Fruit fly (Drosophila melanogaster) whole organism, wandering third instar larva: ENCODE results near the gene Osbp.

Experiments
- Abd-B ChIP-seq: fragments of >200 bp; optimal IDR thresholded peaks from 2 replicates; lab custom pipeline; 2017; ENCODE audit warnings: missing biosample characterization, missing genetic modification characterization
- CG32264 ChIP-seq: fragments of 200-800 bp; sonication (Bioruptor generic); optimal IDR thresholded peaks from 2 replicates; lab custom pipeline; 2016; ENCODE audit warnings: missing biosample characterization, missing genetic modification characterization
- CG9705 ChIP-seq: fragments of 200-800 bp; sonication (Bioruptor generic); optimal IDR thresholded peaks from 2 replicates; lab custom pipeline; 2018; ENCODE audit warnings: missing biosample characterization, mild to moderate bottlenecking, missing genetic modification characterization
- CrebA ChIP-seq: fragments of 200-800 bp; sonication (Bioruptor generic); optimal IDR thresholded peaks from 2 replicates; lab custom pipeline; 2016; ENCODE audit warnings: missing biosample characterization, mild to moderate bottlenecking, missing genetic modification characterization, borderline replicate concordance
- Dfd ChIP-seq: fragments of >200 bp; optimal IDR thresholded peaks from 2 replicates; lab custom pipeline; 2017; ENCODE audit warnings: missing biosample characterization, missing genetic modification characterization
- Dif ChIP-seq: fragments of 200-275, 200-300 bp; sonication (Bioruptor generic); optimal IDR thresholded peaks from 2 replicates; lab custom pipeline; 2018; ENCODE audit warnings: missing biosample characterization, missing genetic modification characterization; ENCODE audit not compliant: partially characterized antibody
- GATAd ChIP-seq: sonication (Bioruptor generic); optimal IDR thresholded peaks from 2 replicates; lab custom pipeline; 2016; ENCODE audit warnings: missing biosample characterization, missing genetic modification characterization
- HLH106 ChIP-seq: fragments of 200-800 bp; optimal IDR thresholded peaks from 3 replicates; lab custom pipeline; 2019; ENCODE audit warnings: missing biosample characterization, mild to moderate bottlenecking, missing genetic modification characterization, moderate library complexity
- Hnf4 ChIP-seq: fragments of 200-800 bp; sonication (Bioruptor generic); optimal IDR thresholded peaks from 2 replicates; lab custom pipeline; 2016; ENCODE audit warnings: missing biosample characterization, mild to moderate bottlenecking, missing genetic modification characterization
- Hr78 ChIP-seq: fragments of >200 bp; optimal IDR thresholded peaks from 2 replicates; lab custom pipeline; 2017; ENCODE audit warnings: missing biosample characterization, missing genetic modification characterization
- Hr83 ChIP-seq: fragments of 200-300 bp; sonication (Bioruptor generic); optimal IDR thresholded peaks from 2 replicates; lab custom pipeline; 2016; ENCODE audit warnings: missing biosample characterization, mild to moderate bottlenecking, missing genetic modification characterization, moderate library complexity; ENCODE audit not compliant: poor library complexity, severe bottlenecking
- Jra ChIP-seq: sonication (Bioruptor generic); optimal IDR thresholded peaks from 2 replicates; lab custom pipeline; 2016; ENCODE audit warnings: missing biosample characterization, missing genetic modification characterization
- Mio ChIP-seq: sonication (Bioruptor generic); optimal IDR thresholded peaks from 2 replicates; lab custom pipeline; 2016; ENCODE audit warnings: missing biosample characterization, missing genetic modification characterization
- Myc ChIP-seq: fragments of >200 bp; optimal IDR thresholded peaks from 2 replicates; lab custom pipeline; 2017
- N ChIP-seq: fragments of >200 bp; optimal IDR thresholded peaks from 2 replicates; lab custom pipeline; 2018; ENCODE audit warnings: missing biosample characterization, missing external identifiers, missing genetic modification characterization
- OdsH ChIP-seq: fragments of 200-800 bp; sonication (Bioruptor generic); optimal IDR thresholded peaks from 2 replicates; lab custom pipeline; 2016; ENCODE audit warnings: missing biosample characterization, mild to moderate bottlenecking, missing genetic modification characterization
- Rel ChIP-seq, 2 experiments: fragments of 200-800 bp; sonication (Bioruptor generic) in 1 of 2; optimal IDR thresholded peaks; 2 replicates in 1 of 2; 3 replicates in 1 of 2; lab custom pipeline; 2016 to 2019; ENCODE audit warnings: mild to moderate bottlenecking in 2 of 2, missing biosample characterization in 2 of 2, missing genetic modification characterization in 2 of 2, moderate library complexity in 1 of 2
- Sp1 ChIP-seq: fragments of 200-800 bp; sonication (Bioruptor generic); optimal IDR thresholded peaks from 3 replicates; lab custom pipeline; 2019; ENCODE audit warnings: missing biosample characterization, mild to moderate bottlenecking, missing genetic modification characterization, moderate library complexity
- Vsx2 ChIP-seq: fragments of 200-300, 225-300 bp; sonication (Bioruptor generic); optimal IDR thresholded peaks from 2 replicates; lab custom pipeline; 2018; ENCODE audit warnings: missing biosample characterization, missing genetic modification characterization; ENCODE audit not compliant: partially characterized antibody
- br ChIP-seq: fragments of 200-800 bp; sonication (Bioruptor generic); optimal IDR thresholded peaks from 2 replicates; lab custom pipeline; 2016; ENCODE audit warnings: missing biosample characterization, missing genetic modification characterization
- brk ChIP-seq: fragments of 200-800 bp; sonication (Bioruptor generic); optimal IDR thresholded peaks from 2 replicates; lab custom pipeline; 2016; ENCODE audit warnings: missing biosample characterization, mild to moderate bottlenecking, missing genetic modification characterization
- dl ChIP-seq, 2 experiments: fragments of 175-275, 200-275 bp in 1 of 2; fragments of 200-275 bp in 1 of 2; sonication (Bioruptor generic); optimal IDR thresholded peaks; lab custom pipeline; 2018; ENCODE audit warnings: mild to moderate bottlenecking in 2 of 2, missing biosample characterization in 2 of 2, missing genetic modification characterization in 2 of 2, moderate library complexity in 2 of 2; ENCODE audit not compliant: partially characterized antibody in 2 of 2, insufficient read depth in 1 of 2
- dmrt93B ChIP-seq: fragments of 200-800 bp; sonication (Bioruptor generic); optimal IDR thresholded peaks from 2 replicates; lab custom pipeline; 2018; ENCODE audit warnings: missing biosample characterization, mild to moderate bottlenecking, missing genetic modification characterization
- dsf ChIP-seq: sonication (Bioruptor generic); optimal IDR thresholded peaks from 2 replicates; lab custom pipeline; 2016; ENCODE audit warnings: missing biosample characterization, missing genetic modification characterization, borderline replicate concordance
- ey ChIP-seq: fragments of 200-800 bp; sonication (Bioruptor generic); optimal IDR thresholded peaks from 2 replicates; lab custom pipeline; 2016; ENCODE audit warnings: missing biosample characterization, missing genetic modification characterization
- foxo ChIP-seq, 2 experiments: fragments of 200-800 bp; sonication (Bioruptor generic); optimal IDR thresholded peaks; 2 replicates in 1 of 2; 3 replicates in 1 of 2; lab custom pipeline; 2016 to 2017; ENCODE audit warnings: missing biosample characterization in 2 of 2, missing genetic modification characterization in 2 of 2
- fru ChIP-seq: fragments of 200-800 bp; sonication (Bioruptor generic); optimal IDR thresholded peaks from 3 replicates; lab custom pipeline; 2016; ENCODE audit warnings: missing biosample characterization, mild to moderate bottlenecking, missing genetic modification characterization
- h ChIP-seq: fragments of 200-800 bp; sonication (Bioruptor generic); optimal IDR thresholded peaks from 3 replicates; lab custom pipeline; 2016; ENCODE audit warnings: missing biosample characterization, mild to moderate bottlenecking, missing genetic modification characterization
- jim ChIP-seq: fragments of 175-275, 200-325 bp; sonication (Bioruptor generic); optimal IDR thresholded peaks from 2 replicates; lab custom pipeline; 2016; ENCODE audit warnings: missing biosample characterization, mild to moderate bottlenecking, missing genetic modification characterization
- lola ChIP-seq: fragments of >200 bp; optimal IDR thresholded peaks from 2 replicates; lab custom pipeline; 2017; ENCODE audit warnings: missing biosample characterization, missing genetic modification characterization
- pan ChIP-seq: fragments of >200 bp; optimal IDR thresholded peaks from 2 replicates; lab custom pipeline; 2017
- psq ChIP-seq: fragments of 200-800 bp; sonication (Bioruptor generic); optimal IDR thresholded peaks from 3 replicates; lab custom pipeline; 2017; ENCODE audit warnings: missing biosample characterization, mild to moderate bottlenecking, missing genetic modification characterization, moderate library complexity
- rgr ChIP-seq: fragments of 200-800 bp; sonication (Bioruptor generic); optimal IDR thresholded peaks from 3 replicates; lab custom pipeline; 2016; ENCODE audit warnings: missing biosample characterization, mild to moderate bottlenecking, missing genetic modification characterization
- sage ChIP-seq: fragments of 200-800 bp; sonication (Bioruptor generic); optimal IDR thresholded peaks from 2 replicates; lab custom pipeline; 2016; ENCODE audit warnings: missing biosample characterization, mild to moderate bottlenecking, missing genetic modification characterization
- sv ChIP-seq: fragments of 200-800 bp; sonication (Bioruptor generic); optimal IDR thresholded peaks from 3 replicates; lab custom pipeline; 2016; ENCODE audit warnings: missing biosample characterization, missing genetic modification characterization
- tai ChIP-seq: sonication (Bioruptor generic); optimal IDR thresholded peaks from 2 replicates; lab custom pipeline; 2016; ENCODE audit warnings: missing biosample characterization, missing genetic modification characterization
- usp ChIP-seq: fragments of >200 bp; optimal IDR thresholded peaks from 2 replicates; lab custom pipeline; 2017; ENCODE audit warnings: missing biosample characterization, missing genetic modification characterization
- woc ChIP-seq: sonication (Bioruptor generic); optimal IDR thresholded peaks from 2 replicates; lab custom pipeline; 2016; ENCODE audit warnings: missing biosample characterization, mild to moderate bottlenecking, missing genetic modification characterization

The Osbp gene

DNA sequence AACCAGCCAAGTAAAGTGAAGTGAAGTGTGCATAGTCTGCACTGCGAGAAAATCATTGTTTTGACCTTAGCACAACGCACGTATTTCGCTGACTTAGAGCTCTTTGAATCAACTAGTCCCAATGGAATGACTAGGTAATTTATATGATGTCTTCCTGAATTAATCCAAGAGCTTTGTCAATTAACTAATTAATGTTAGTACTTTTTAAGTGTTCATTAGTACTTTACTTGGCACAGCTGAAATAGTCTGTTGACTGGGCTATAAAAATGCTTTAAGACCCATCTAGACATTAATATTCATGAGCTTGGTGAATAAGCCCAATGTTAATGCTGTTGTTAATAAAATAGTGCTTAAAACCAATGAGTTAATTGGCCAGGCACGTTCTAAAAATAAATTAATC, 38.1 kb upstream of the Osbp start:
- TF ChIP-seq br (no peak), pan (lab: Kevin White, UChicago) (no peak), dl (GFP tag; optimal IDR thresholded peaks at IDR 0.05; lab: Kevin White, UChicago; ENCODE audit: insufficient read depth in 1 of 2, partially characterized antibody in 2 of 2) (no peak), sv (GFP tag; lab: Kevin White, UChicago) (no peak), psq (GFP tag; lab: Kevin White, UChicago) (no peak), OdsH (GFP tag; lab: Kevin White, UChicago) (no peak), Myc (lab: Kevin White, UChicago) (no peak), dsf (GFP tag; lab: Kevin White, UChicago) (no peak), Hnf4 (GFP tag; lab: Kevin White, UChicago) (no peak), Rel (GFP tag; optimal IDR thresholded peaks at IDR 0.05; lab: Kevin White, UChicago) (no peak), Rel (tag; optimal IDR thresholded peaks at IDR 0.05; lab: Kevin White, UChicago) (no peak), CG32264 (no peak), Sp1 (GFP tag; lab: Kevin White, UChicago) (no peak), Dif (GFP tag; lab: Kevin White, UChicago) (no peak), fru (GFP tag; lab: Kevin White, UChicago) (no peak), Jra (GFP tag; lab: Kevin White, UChicago) (no peak)

dm6 chr3R:24974762-24975432, 36.9 kb upstream of the Osbp start:
- TF ChIP-seq HLH106 (peak; percentile 52), Dfd (GFP tag; lab: Kevin White, UChicago) (no peak), Vsx2 (GFP tag; lab: Kevin White, UChicago) (no peak), woc (GFP tag; lab: Kevin White, UChicago) (peak; percentile 47), foxo (GFP tag; optimal IDR thresholded peaks at IDR 0.05; lab: Kevin White, UChicago) (no peak), Abd-B (GFP tag; lab: Kevin White, UChicago) (no peak), CrebA (no peak), Hr83 (GFP tag; lab: Kevin White, UChicago) (no peak), N (GFP tag; lab: Kevin White, UChicago) (no peak), Hnf4 (GFP tag; lab: Kevin White, UChicago) (no peak), CG32264 (no peak), OdsH (GFP tag; lab: Kevin White, UChicago) (peak; percentile 36), tai (GFP tag; lab: Kevin White, UChicago) (no peak), ey (peak; percentile 52), dsf (GFP tag; lab: Kevin White, UChicago) (no peak), Hr78 (GFP tag; lab: Kevin White, UChicago) (no peak), Sp1 (GFP tag; lab: Kevin White, UChicago) (peak; percentile 45), jim (GFP tag; lab: Kevin White, UChicago) (no peak), h (GFP tag; lab: Kevin White, UChicago) (peak; percentile 57), pan (lab: Kevin White, UChicago) (no peak), brk (GFP tag; lab: Kevin White, UChicago) (no peak), fru (GFP tag; lab: Kevin White, UChicago) (peak; percentile 45), psq (GFP tag; lab: Kevin White, UChicago) (peak; percentile 28), Jra (GFP tag; lab: Kevin White, UChicago) (no peak), usp (GFP tag; lab: Kevin White, UChicago) (no peak), dl (GFP tag; optimal IDR thresholded peaks at IDR 0.05; lab: Kevin White, UChicago; ENCODE audit: insufficient read depth in 1 of 2, partially characterized antibody in 2 of 2) (no peak), br (peak; percentile 12), sv (GFP tag; lab: Kevin White, UChicago) (no peak), Rel (GFP tag; optimal IDR thresholded peaks at IDR 0.05; lab: Kevin White, UChicago) (no peak), Rel (tag; optimal IDR thresholded peaks at IDR 0.05; lab: Kevin White, UChicago) (no peak), GATAd (no peak), lola (GFP tag; lab: Kevin White, UChicago) (no peak), Mio (GFP tag; lab: Kevin White, UChicago) (no peak), Myc (lab: Kevin White, UChicago) (no peak), Dif (GFP tag; lab: Kevin White, UChicago) (no peak), dmrt93B (no peak), sage (GFP tag; lab: Kevin White, UChicago) (no peak), CG9705 (GFP tag; lab: Kevin White, UChicago) (no peak), rgr (GFP tag; lab: Kevin White, UChicago) (peak; percentile 43)
- TF ChIP-seq, all 38 proteins: peak for 10
